Worm (Caenorhabditis elegans) whole organism, young adult: ENCODE data around the gene K06B9.6.

ENCODE experiments used
- B0019.2 ChIP-seq: fragments of 200-800 bp; sonication (Bioruptor generic); conservative IDR thresholded peaks from 2 replicates; pipeline ENCODE4 v1.3.6; 2022; ENCODE audit warnings: missing genetic modification reagents, missing genetic modification characterization, missing compliant biosample characterization
- C06A6.2 ChIP-seq: fragments of 200-800 bp; sonication (Bioruptor generic); conservative IDR thresholded peaks from 2 replicates; pipeline ENCODE4 v1.3.6; 2022; ENCODE audit warnings: missing genetic modification characterization, missing compliant biosample characterization
- F10E7.11 ChIP-seq: sonication (generic microtip); optimal IDR thresholded peaks from 2 replicates; lab custom pipeline; 2017; ENCODE audit warnings: mild to moderate bottlenecking, missing genetic modification characterization, moderate library complexity, missing compliant biosample characterization
- F39B2.1 ChIP-seq: fragments of 200-800 bp; sonication (Bioruptor generic); IDR thresholded peaks from 2 replicates; pipeline ENCODE4 v1.3.6; 2022; ENCODE audit warnings: missing genetic modification reagents, missing genetic modification characterization, missing compliant biosample characterization
- F55B11.4 ChIP-seq: sonication (generic microtip); optimal IDR thresholded peaks from 2 replicates; lab custom pipeline; 2016; ENCODE audit warnings: missing compliant biosample characterization, missing genetic modification characterization, borderline replicate concordance; ENCODE audit not compliant: insufficient read depth
- F57C9.4 ChIP-seq: sonication (generic microtip); optimal IDR thresholded peaks from 2 replicates; lab custom pipeline; 2017; ENCODE audit warnings: mild to moderate bottlenecking, missing genetic modification characterization, missing compliant biosample characterization
- T07F8.4 ChIP-seq: sonication (generic microtip); optimal IDR thresholded peaks from 2 replicates; lab custom pipeline; 2016; ENCODE audit warnings: mild to moderate bottlenecking, missing genetic modification characterization, moderate library complexity, missing compliant biosample characterization
- Y53G8AR.9 ChIP-seq: fragments of 200-800 bp; sonication (Bioruptor generic); conservative IDR thresholded peaks from 2 replicates; pipeline ENCODE4 v1.3.6; 2022; ENCODE audit warnings: missing genetic modification reagents, missing genetic modification characterization, missing compliant biosample characterization
- Y56A3A.18 ChIP-seq: fragments of 200-800 bp; sonication (Bioruptor generic); IDR thresholded peaks from 2 replicates; pipeline ENCODE4 v1.3.6; 2022; ENCODE audit warnings: missing genetic modification reagents, missing genetic modification characterization, missing compliant biosample characterization
- ama-1 ChIP-seq, 3 experiments: fragments of 150-350 bp in 1 of 3; sonication (generic microtip) in 2 of 3; optimal IDR thresholded peaks; 2 replicates each; lab custom pipeline; 2014 to 2018; ENCODE audit warnings: missing biosample characterization in 2 of 3, missing genetic modification characterization in 2 of 3, missing genetic modification reagents in 2 of 3
- athp-1 ChIP-seq: sonication (generic microtip); optimal IDR thresholded peaks from 2 replicates; lab custom pipeline; 2017; ENCODE audit warnings: mild to moderate bottlenecking, missing genetic modification characterization, missing compliant biosample characterization
- bed-1 ChIP-seq: fragments of 200-800 bp; sonication (Bioruptor generic); IDR thresholded peaks from 2 replicates; pipeline ENCODE4 v1.3.6; 2022; ENCODE audit warnings: missing genetic modification reagents, missing genetic modification characterization, missing compliant biosample characterization
- ceh-100 ChIP-seq: fragments of 200-800 bp; sonication (Bioruptor generic); IDR thresholded peaks from 2 replicates; pipeline ENCODE4 v1.3.6; 2022; ENCODE audit warnings: missing genetic modification reagents, missing genetic modification characterization, missing compliant biosample characterization
- ceh-27 ChIP-seq: fragments of 200-800 bp; sonication (Bioruptor generic); optimal IDR thresholded peaks from 2 replicates; lab custom pipeline; 2018; ENCODE audit warnings: mild to moderate bottlenecking, missing genetic modification characterization, moderate library complexity, missing compliant biosample characterization
- egl-18 ChIP-seq: fragments of 200-800 bp; sonication (Bioruptor generic); IDR thresholded peaks from 2 replicates; pipeline ENCODE4 v1.3.6; 2022; ENCODE audit warnings: missing genetic modification reagents, missing genetic modification characterization, missing compliant biosample characterization
- egrh-3 ChIP-seq: fragments of 200-800 bp; sonication (Bioruptor generic); IDR thresholded peaks from 2 replicates; pipeline ENCODE4 v1.3.6; 2022; ENCODE audit warnings: missing genetic modification reagents, missing genetic modification characterization, missing compliant biosample characterization
- hrde-1 ChIP-seq: sonication (generic microtip); optimal IDR thresholded peaks from 2 replicates; lab custom pipeline; 2016; ENCODE audit warnings: missing genetic modification characterization, mild to moderate bottlenecking, missing compliant biosample characterization, moderate library complexity, missing genotype, missing genetic modification reagents, borderline replicate concordance
- hsf-1 ChIP-seq: fragments of 200-800 bp; sonication (Bioruptor generic); IDR thresholded peaks from 2 replicates; pipeline ENCODE4 v1.3.6; 2022; ENCODE audit warnings: missing genetic modification reagents, missing genetic modification characterization, missing compliant biosample characterization
- lag-1 ChIP-seq: fragments of 200-800 bp; sonication (Bioruptor generic); IDR thresholded peaks from 2 replicates; pipeline ENCODE4 v1.3.6; 2022; ENCODE audit warnings: missing genetic modification reagents, missing genetic modification characterization, missing compliant biosample characterization
- lin-26 ChIP-seq: fragments of 200-800 bp; sonication (Bioruptor generic); IDR thresholded peaks from 2 replicates; pipeline ENCODE4 v1.3.6; 2022; ENCODE audit warnings: missing genetic modification reagents, missing genetic modification characterization, missing compliant biosample characterization
- mes-4 ChIP-seq: sonication (generic microtip); optimal IDR thresholded peaks from 2 replicates; lab custom pipeline; 2016; ENCODE audit warnings: missing genotype, missing genetic modification characterization, missing compliant biosample characterization
- nfya-2 ChIP-seq: fragments of 200-800 bp; sonication (Bioruptor generic); IDR thresholded peaks from 2 replicates; pipeline ENCODE4 v1.3.6; 2022; ENCODE audit warnings: missing genetic modification reagents, missing genetic modification characterization, missing compliant biosample characterization
- pha-4 ChIP-seq: fragments of 150-350 bp; sonication (generic microtip); optimal IDR thresholded peaks from 2 replicates; lab custom pipeline; 2014; ENCODE audit warnings: missing biosample characterization, missing genetic modification reagents, missing genetic modification characterization
- zfh-2 ChIP-seq: fragments of 200-800 bp; sonication (Bioruptor generic); conservative IDR thresholded peaks from 2 replicates; pipeline ENCODE4 v1.3.6; 2022; ENCODE audit warnings: missing genetic modification reagents, missing genetic modification characterization, missing compliant biosample characterization
- ztf-22 ChIP-seq: fragments of 200-800 bp; sonication (Bioruptor generic); optimal IDR thresholded peaks from 2 replicates; lab custom pipeline; 2018; ENCODE audit warnings: mild to moderate bottlenecking, missing genetic modification characterization, moderate library complexity, missing compliant biosample characterization
- ztf-26 ChIP-seq: sonication (generic microtip); optimal IDR thresholded peaks from 2 replicates; lab custom pipeline; 2017; ENCODE audit warnings: missing genetic modification characterization, missing compliant biosample characterization

Gene K06B9.6

ce11 chrIV:4235315-4236024 is 38.8 kb upstream of the K06B9.6 start, which contains the start of the genes zipt-2.2 and dpy-13:
Gene zipt-2.2, minus strand, starts transcription at chrIV:4235365.
Gene dpy-13, plus strand, starts transcription at chrIV:4235614.
- TF ChIP-seq F10E7.11 (tag; lab: Kevin White, UChicago) (no peak), lin-26 (GFP tag; lab: Robert Waterston, UW) (0 out of 2 replicates have a peak, but pooled peaks have one; percentile 18)

ce11 chrIV:4227917-4228316 is 31.3 kb upstream of the K06B9.6 start, which contains the start of gene srbc-70:
Gene srbc-70, minus strand, starts transcription at chrIV:4228017.
- no peak for TF ChIP-seq egl-18 (GFP tag; lab: Robert Waterston, UW)
- no peak for TF ChIP-seq hrde-1 (tag; lab: Kevin White, UChicago)
- TF ChIP-seq, all 124 proteins: peak for 0

- TF ChIP-seq hsf-1 (no peak), T07F8.4 (tag; lab: Kevin White, UChicago) (no peak), B0019.2 (GFP tag; lab: Robert Waterston, UW) (no peak), zfh-2 (no peak), F39B2.1 (no peak), ceh-100 (GFP tag; lab: Robert Waterston, UW) (no peak), pha-4 (tag; lab: Kevin White, UChicago) (no peak), ztf-22 (no peak), F57C9.4 (tag; lab: Kevin White, UChicago) (no peak), mes-4 (tag; lab: Kevin White, UChicago) (no peak), F55B11.4 (tag; lab: Kevin White, UChicago) (no peak), nfya-2 (GFP tag; lab: Robert Waterston, UW) (no peak), C06A6.2 (GFP tag; lab: Robert Waterston, UW) (no peak), lag-1 (GFP tag; lab: Robert Waterston, UW) (no peak)
These were observed 29.2 kb upstream of the K06B9.6 start, which contains the start of gene srbc-71 for ce11 chrIV:4225851-4226250. Gene srbc-71, minus strand, starts transcription at chrIV:4225951.

- TF ChIP-seq ama-1 (optimal IDR thresholded peaks at IDR 0.05; lab: Kevin White, UChicago) (no peak), ama-1 (GFP tag; optimal IDR thresholded peaks at IDR 0.05; lab: Kevin White, UChicago) (no peak)
These were observed 23.4 kb upstream of the K06B9.6 start, which contains the start of gene F30B5.11 for ce11 chrIV:4219983-4220382. Gene F30B5.11, minus strand, starts transcription at chrIV:4220083.

- TF ChIP-seq Y56A3A.18, result 0 out of 2 replicates have a peak, but pooled peaks have one; percentile 39
- TF ChIP-seq Y53G8AR.9 (GFP tag; lab: Robert Waterston, UW), result no peak
These were observed 21.6 kb upstream of the K06B9.6 start for ce11 chrIV:4218276-4218675.

ce11 chrIV:4216099-4216894 is 19.7 kb upstream of the K06B9.6 start:
- TF ChIP-seq athp-1 (no peak), egrh-3 (GFP tag; lab: Robert Waterston, UW) (peak; percentile 23; the same call in 1 of the 2 replicates), zfh-2 (peak; percentile 79), bed-1 (GFP tag; lab: Robert Waterston, UW) (no peak), ztf-26 (no peak), ceh-27 (no peak)
